Fruit fly (Drosophila melanogaster) whole organism: ENCODE measurements around the gene CG17648.

ENCODE experiments used
- CG8478 ChIP-seq: fragments of >200 bp; optimal IDR thresholded peaks from 2 replicates; lab custom pipeline; 2018; ENCODE audit warnings: inconsistent platforms
- Dll ChIP-seq: fragments of >200 bp; optimal IDR thresholded peaks from 2 replicates; lab custom pipeline; 2017
- pan ChIP-seq: fragments of >200 bp; optimal IDR thresholded peaks from 2 replicates; lab custom pipeline; 2017

DNA sequence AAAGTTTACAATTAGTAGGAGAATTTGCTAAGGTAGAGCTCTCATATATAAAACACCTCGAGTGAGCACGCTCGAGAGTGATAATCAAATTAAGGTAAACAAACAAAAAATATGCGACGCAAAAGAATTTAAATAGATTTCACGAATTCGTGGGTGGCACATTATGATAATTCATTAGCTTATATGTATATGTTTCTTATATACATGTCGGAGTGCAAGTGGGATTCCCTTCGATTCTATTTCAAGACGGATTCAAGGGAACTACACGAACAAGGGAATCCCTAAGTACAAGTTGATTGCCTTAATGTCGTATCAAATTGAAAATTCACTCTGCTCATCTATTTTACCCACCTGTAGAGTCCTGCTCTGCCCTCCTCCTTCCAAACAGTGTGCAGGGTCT, 34.9 kb upstream of the CG17648 start:
- TF ChIP-seq CG8478 (lab: Kevin White, UChicago) (no peak), pan (lab: Kevin White, UChicago) (no peak), Dll (lab: Kevin White, UChicago) (no peak)
